ENCODE assay signal across 1 fruit fly cellular context in genomic region chr2L:5421570-5422004, dm6.
A peak's percentile ranks its signal among the peaks of the same experiment; 100 is the strongest.
TF ChIP-seq lines count a peak whose summit lies in the region.

No protein-coding gene starts in this region.

TF ChIP-seq in whole organism, embryonic, 481 proteins besides CTCF, POLR2A, EP300 and RAD21 (continued from another document):
- TF ChIP-seq crol (GFP tag; IDR thresholded peaks at IDR 0.05; lab: Robert Waterston, UW) (peak; percentile 81), Bgb (GFP tag; IDR thresholded peaks at IDR 0.05; lab: Robert Waterston, UW; ENCODE audit: partially characterized antibody) (peak; percentile 47; the same call in 1 of the 2 replicates), sens (GFP tag; lab: Kevin White, UChicago) (peak; percentile 50), z (GFP tag; IDR thresholded peaks at IDR 0.05; lab: Robert Waterston, UW) (peak; percentile 97), CG14050 (GFP tag; IDR thresholded peaks at IDR 0.05; lab: Robert Waterston, UW) (no peak), chinmo (GFP tag; IDR thresholded peaks at IDR 0.05; lab: Robert Waterston, UW; ENCODE audit: partially characterized antibody) (0 out of 4 replicates have a peak, but pooled peaks have one; percentile 58), Trl (optimal IDR thresholded peaks at IDR 0.05; lab: Kevin White, UChicago) (peak; percentile 33 to 45), Trl (GFP tag; optimal IDR thresholded peaks at IDR 0.05; lab: Kevin White, UChicago) (no peak), CG11504 (tag; optimal IDR thresholded peaks at IDR 0.05; lab: Kevin White, UChicago) (peak; percentile 6), Mes4 (GFP tag; optimal IDR thresholded peaks at IDR 0.05; lab: Kevin White, UChicago) (no peak), Max (GFP tag; optimal IDR thresholded peaks at IDR 0.05; lab: Kevin White, UChicago) (no peak), ewg (GFP tag; optimal IDR thresholded peaks at IDR 0.05; lab: Kevin White, UChicago) (peak; percentile 84), Ets65A (GFP tag; lab: Kevin White, UChicago) (peak; percentile 91), HmgZ (tag; optimal IDR thresholded peaks at IDR 0.05; lab: Kevin White, UChicago) (no peak)
TF ChIP-seq in whole organism, embryonic: peak in this region for 24.
